Worm (Caenorhabditis elegans) whole organism, mixed stage, embryonic: ENCODE measurements around the gene C46F11.5.

Experiments
- ceh-83 ChIP-seq: fragments of 200-800 bp; sonication (Bioruptor generic); optimal IDR thresholded peaks from 2 replicates; lab custom pipeline; 2018; ENCODE audit warnings: mild to moderate bottlenecking, missing genetic modification characterization, missing compliant biosample characterization
- nhr-237 ChIP-seq: fragments of 150-350 bp; optimal IDR thresholded peaks from 2 replicates; lab custom pipeline; 2014; ENCODE audit warnings: missing biosample characterization, missing genetic modification characterization
- unc-39 ChIP-seq: fragments of 150-350 bp; optimal IDR thresholded peaks from 2 replicates; lab custom pipeline; 2014; ENCODE audit warnings: missing biosample characterization, missing genetic modification characterization
- ztf-11 ChIP-seq: fragments of 150-350 bp; optimal IDR thresholded peaks from 2 replicates; lab custom pipeline; 2014; ENCODE audit warnings: missing biosample characterization, missing genetic modification characterization

ce11 chrIII:3635844-3636243 is 21.6 kb downstream of the C46F11.5 start, which contains the start of gene rilp-1:
- TF ChIP-seq unc-39 (tag; lab: Kevin White, UChicago) (no peak), nhr-237 (tag; lab: Kevin White, UChicago) (no peak), ztf-11 (tag; lab: Kevin White, UChicago) (no peak), ceh-83 (GFP tag; lab: Kevin White, UChicago) (no peak)
